Fruit fly (Drosophila melanogaster) whole organism, embryonic: ENCODE measurements around the gene CG5446.
A peak's percentile ranks its signal among the peaks of the same experiment; 100 is the strongest.

Experiments
- CG10209 ChIP-seq: fragments of 200-800 bp; sonication (Bioruptor generic); optimal IDR thresholded peaks from 3 replicates; lab custom pipeline; 2017; ENCODE audit warnings: missing biosample characterization, mild to moderate bottlenecking, missing genetic modification characterization, missing genetic modification reagents
- CG1024 ChIP-seq: fragments of 200-800 bp; sonication (Bioruptor generic); IDR thresholded peaks from 2 replicates; pipeline ENCODE4 v1.3.6; 2022; ENCODE audit warnings: missing biosample characterization, missing genetic modification characterization
- CG10431 ChIP-seq: fragments of 200-800 bp; sonication (Bioruptor generic); optimal IDR thresholded peaks from 3 replicates; lab custom pipeline; 2018; ENCODE audit warnings: missing biosample characterization, mild to moderate bottlenecking, missing genetic modification characterization
- CG10462 ChIP-seq: fragments of 200-800 bp; sonication (Bioruptor generic); optimal IDR thresholded peaks from 2 replicates; lab custom pipeline; 2016; ENCODE audit warnings: missing biosample characterization, missing genetic modification characterization
- CG11560 ChIP-seq: fragments of 200-800 bp; sonication (Bioruptor generic); IDR thresholded peaks from 3 replicates; pipeline ENCODE4 v1.3.6; 2022; ENCODE audit warnings: missing biosample characterization, missing genetic modification characterization
- CG11695 ChIP-seq: fragments of 200-800 bp; sonication (Bioruptor generic); IDR thresholded peaks from 3 replicates; pipeline ENCODE4 v1.3.6; 2022; ENCODE audit warnings: missing biosample characterization, missing genetic modification characterization
- CG13287 ChIP-seq: fragments of 200-800 bp; sonication (Bioruptor generic); IDR thresholded peaks from 2 replicates; pipeline ENCODE4 v1.3.6; 2022; ENCODE audit warnings: missing biosample characterization, missing genetic modification characterization; ENCODE audit not compliant: partially characterized antibody
- CG14441 ChIP-seq: fragments of 200-800 bp; sonication (Bioruptor generic); IDR thresholded peaks from 2 replicates; pipeline ENCODE4 v1.3.6; 2022; ENCODE audit warnings: missing biosample characterization, missing genetic modification characterization
- CG1602 ChIP-seq: fragments of 200-800 bp; sonication (Bioruptor generic); optimal IDR thresholded peaks from 3 replicates; lab custom pipeline; 2016; ENCODE audit warnings: missing biosample characterization, missing genetic modification characterization
- CG1603 ChIP-seq: fragments of 200-800 bp; sonication (Bioruptor generic); optimal IDR thresholded peaks from 2 replicates; lab custom pipeline; 2019; ENCODE audit warnings: missing biosample characterization, mild to moderate bottlenecking, missing genetic modification characterization, moderate library complexity
- CG1792 ChIP-seq: fragments of 200-800 bp; sonication (Bioruptor generic); optimal IDR thresholded peaks from 2 replicates; lab custom pipeline; 2016; ENCODE audit warnings: missing biosample characterization, missing genetic modification characterization
- CG2120 ChIP-seq: fragments of 200-800 bp; sonication (Bioruptor generic); optimal IDR thresholded peaks from 3 replicates; lab custom pipeline; 2016; ENCODE audit warnings: missing biosample characterization, missing genetic modification characterization
- CG2129 ChIP-seq: fragments of 200-800 bp; sonication (Bioruptor generic); IDR thresholded peaks from 2 replicates; pipeline ENCODE4 v1.3.6; 2022; ENCODE audit warnings: missing biosample characterization, missing genetic modification characterization; ENCODE audit not compliant: partially characterized antibody
- CG2889 ChIP-seq: fragments of 200-800 bp; sonication (Bioruptor generic); IDR thresholded peaks from 3 replicates; pipeline ENCODE4 v1.3.6; 2022; ENCODE audit warnings: missing biosample characterization, missing genetic modification characterization
- CG32532 ChIP-seq: fragments of 200-800 bp; sonication (Bioruptor generic); IDR thresholded peaks from 2 replicates; pipeline ENCODE4 v1.3.6; 2022; ENCODE audit warnings: missing biosample characterization, missing genetic modification characterization
- CG3726 ChIP-seq: fragments of 200-800 bp; sonication (Bioruptor generic); IDR thresholded peaks from 3 replicates; pipeline ENCODE4, ENCODE4 v1.3.6; 2022; ENCODE audit warnings: missing biosample characterization, missing genetic modification characterization
- CG4730 ChIP-seq: fragments of 200-800 bp; sonication (Bioruptor generic); IDR thresholded peaks from 2 replicates; pipeline ENCODE4 v1.3.6; 2022; ENCODE audit warnings: missing biosample characterization, missing genetic modification characterization
- CG5245 ChIP-seq: fragments of 200-800 bp; sonication (Bioruptor generic); optimal IDR thresholded peaks from 3 replicates; lab custom pipeline; 2016; ENCODE audit warnings: missing biosample characterization, missing genetic modification characterization
- CG6654 ChIP-seq: fragments of 200-800 bp; sonication (Bioruptor generic); optimal IDR thresholded peaks from 2 replicates; lab custom pipeline; 2017; ENCODE audit warnings: missing biosample characterization, mild to moderate bottlenecking, missing genetic modification characterization
- CG8765 ChIP-seq: fragments of 200-800 bp; sonication (Bioruptor generic); IDR thresholded peaks from 2 replicates; pipeline ENCODE4 v1.3.6; 2022; ENCODE audit warnings: missing biosample characterization, missing genetic modification characterization
- CG8944 ChIP-seq: fragments of 200-800 bp; sonication (Bioruptor generic); optimal IDR thresholded peaks from 3 replicates; lab custom pipeline; 2016; ENCODE audit warnings: missing biosample characterization, missing genetic modification characterization
- CG9797 ChIP-seq: fragments of 200-800 bp; sonication (Bioruptor generic); optimal IDR thresholded peaks from 3 replicates; lab custom pipeline; 2018; ENCODE audit warnings: missing biosample characterization, mild to moderate bottlenecking, missing genetic modification characterization
- CTCF ChIP-seq: fragments of 200-800 bp; sonication (Bioruptor generic); optimal IDR thresholded peaks from 2 replicates; lab custom pipeline; 2017; ENCODE audit warnings: missing biosample characterization, mild to moderate bottlenecking, missing genetic modification characterization, moderate library complexity
- Camta ChIP-seq: fragments of 200-800 bp; sonication (Bioruptor generic); optimal IDR thresholded peaks from 2 replicates; lab custom pipeline; 2016; ENCODE audit warnings: missing biosample characterization, missing genetic modification characterization
- D19A ChIP-seq: fragments of 200-800 bp; optimal IDR thresholded peaks from 3 replicates; lab custom pipeline; 2019; ENCODE audit warnings: missing biosample characterization, mild to moderate bottlenecking, missing genetic modification characterization, moderate library complexity
- Dbx ChIP-seq: fragments of 200-800 bp; sonication (Bioruptor generic); IDR thresholded peaks from 3 replicates; pipeline ENCODE4 v1.3.6; 2022; ENCODE audit warnings: missing biosample characterization, missing genetic modification characterization
- Eip74EF ChIP-seq, 2 experiments: fragments of 200-800 bp in 1 of 2; fragments of >200 bp in 1 of 2; sonication (Bioruptor generic) in 1 of 2; optimal IDR thresholded peaks; 2 replicates each; lab custom pipeline; 2017 to 2019; ENCODE audit warnings: missing biosample characterization in 2 of 2, missing genetic modification characterization in 2 of 2, mild to moderate bottlenecking in 1 of 2, moderate library complexity in 1 of 2
- Ets97D ChIP-seq: fragments of 200-800 bp; sonication (Bioruptor generic); optimal IDR thresholded peaks from 3 replicates; lab custom pipeline; 2016; ENCODE audit warnings: missing biosample characterization, missing genetic modification characterization
- Fer1 ChIP-seq: fragments of 200-800 bp; sonication (Bioruptor generic); optimal IDR thresholded peaks from 2 replicates; lab custom pipeline; 2017; ENCODE audit warnings: missing biosample characterization, mild to moderate bottlenecking, missing genetic modification characterization
- Fer2 ChIP-seq: fragments of 200-800 bp; sonication (Bioruptor generic); optimal IDR thresholded peaks from 2 replicates; lab custom pipeline; 2018; ENCODE audit warnings: missing biosample characterization, mild to moderate bottlenecking, missing genetic modification characterization, moderate library complexity
- Vsx1 ChIP-seq: fragments of 200-800 bp; sonication (Bioruptor generic); optimal IDR thresholded peaks from 2 replicates; lab custom pipeline; 2017; ENCODE audit warnings: missing biosample characterization, mild to moderate bottlenecking, missing genetic modification characterization, missing genetic modification reagents
- amos ChIP-seq: fragments of 200-800 bp; sonication (Bioruptor generic); IDR thresholded peaks from 2 replicates; pipeline ENCODE4 v1.3.6; 2022; ENCODE audit warnings: missing biosample characterization, missing genetic modification characterization; ENCODE audit not compliant: partially characterized antibody
- caup ChIP-seq: fragments of 200-800 bp; sonication (Bioruptor generic); optimal IDR thresholded peaks from 3 replicates; lab custom pipeline; 2017; ENCODE audit warnings: missing biosample characterization, mild to moderate bottlenecking, missing genetic modification characterization, moderate library complexity; ENCODE audit not compliant: severe bottlenecking
- corto ChIP-seq: fragments of 200-800 bp; sonication (Bioruptor generic); optimal IDR thresholded peaks from 2 replicates; lab custom pipeline; 2016; ENCODE audit warnings: missing biosample characterization, mild to moderate bottlenecking, missing genetic modification characterization, moderate library complexity
- crc ChIP-seq: fragments of 200-800 bp; sonication (Bioruptor generic); optimal IDR thresholded peaks from 2 replicates; lab custom pipeline; 2016; ENCODE audit warnings: missing biosample characterization, missing genetic modification characterization
- fd96Cb ChIP-seq: fragments of 200-800 bp; sonication (Bioruptor generic); optimal IDR thresholded peaks from 2 replicates; lab custom pipeline; 2018; ENCODE audit warnings: missing biosample characterization, mild to moderate bottlenecking, missing genetic modification characterization, moderate library complexity
- gem ChIP-seq: fragments of 200-800 bp; sonication (Bioruptor generic); optimal IDR thresholded peaks from 2 replicates; lab custom pipeline; 2019; ENCODE audit warnings: missing biosample characterization, mild to moderate bottlenecking, missing genetic modification characterization, moderate library complexity
- gro ChIP-seq: fragments of 200-800 bp; sonication (Bioruptor generic); optimal IDR thresholded peaks from 2 replicates; lab custom pipeline; 2016; ENCODE audit warnings: missing biosample characterization, missing genetic modification characterization
- luna ChIP-seq: fragments of 200-800 bp; sonication (Bioruptor generic); optimal IDR thresholded peaks from 2 replicates; lab custom pipeline; 2016; ENCODE audit warnings: missing biosample characterization, missing genetic modification characterization
- pnt ChIP-seq: fragments of 200-800 bp; sonication (Bioruptor generic); optimal IDR thresholded peaks from 3 replicates; lab custom pipeline; 2016; ENCODE audit warnings: missing biosample characterization, missing genetic modification characterization
- psq ChIP-seq: fragments of 200-800 bp; sonication (Bioruptor generic); optimal IDR thresholded peaks from 2 replicates; lab custom pipeline; 2017; ENCODE audit warnings: missing biosample characterization, missing genetic modification characterization
- ranshi ChIP-seq: fragments of 200-800 bp; sonication (Bioruptor generic); IDR thresholded peaks from 2 replicates; pipeline ENCODE4 v1.3.6; 2022; ENCODE audit warnings: missing biosample characterization, missing genetic modification characterization
- salm ChIP-seq: fragments of 200-800 bp; sonication (Bioruptor generic); optimal IDR thresholded peaks from 2 replicates; lab custom pipeline; 2018; ENCODE audit warnings: missing biosample characterization, mild to moderate bottlenecking, missing genetic modification characterization
- sens-2 ChIP-seq: fragments of 200-800 bp; sonication (Bioruptor generic); IDR thresholded peaks from 2 replicates; pipeline ENCODE4 v1.3.6; 2022; ENCODE audit warnings: missing biosample characterization, missing genetic modification characterization
- slbo ChIP-seq: fragments of 200-800 bp; sonication (Bioruptor generic); IDR thresholded peaks from 2 replicates; pipeline ENCODE4 v1.3.6; 2022; ENCODE audit warnings: missing biosample characterization, missing genetic modification characterization
- tna ChIP-seq: fragments of 200-800 bp; sonication (Bioruptor generic); IDR thresholded peaks from 2 replicates; pipeline ENCODE4 v1.3.6; 2022; ENCODE audit warnings: missing biosample characterization, missing genetic modification characterization; ENCODE audit not compliant: partially characterized antibody
- wek ChIP-seq: fragments of 200-800 bp; sonication (Bioruptor generic); optimal IDR thresholded peaks from 3 replicates; lab custom pipeline; 2018; ENCODE audit warnings: missing biosample characterization, mild to moderate bottlenecking, missing genetic modification characterization, moderate library complexity
- yki ChIP-seq: fragments of >200 bp; optimal IDR thresholded peaks from 3 replicates; lab custom pipeline; 2018
- zf30C ChIP-seq: fragments of 200-800 bp; sonication (Bioruptor generic); optimal IDR thresholded peaks from 3 replicates; lab custom pipeline; 2018; ENCODE audit warnings: missing biosample characterization, mild to moderate bottlenecking, missing genetic modification characterization

The CG5446 gene

dm6 chr2L:12460767-12461739 is 33.5 kb upstream of the CG5446 start (continued):
- peak; percentile 69 for TF ChIP-seq Vsx1
- TF ChIP-seq ranshi (GFP tag; lab: Robert Waterston, UW), result peak; percentile 46; the same call in 1 of the 2 replicates
- no peak for TF ChIP-seq CG2129
- TF ChIP-seq CG9797 (GFP tag; lab: Kevin White, UChicago), result no peak
- peak; percentile 91 for TF ChIP-seq Fer1
- TF ChIP-seq CG10431 (GFP tag; lab: Kevin White, UChicago), result peak; percentile 61
- TF ChIP-seq wek (GFP tag; lab: Kevin White, UChicago), result peak; percentile 86
- TF ChIP-seq fd96Cb (tag; lab: Kevin White, UChicago), result no peak
- no peak for TF ChIP-seq luna (GFP tag; lab: Kevin White, UChicago)
- TF ChIP-seq CG11695 (GFP tag; lab: Robert Waterston, UW), result peak; percentile 46; the same call in 1 of the 3 replicates
- peak; percentile 72; the same call in 1 of the 3 replicates for TF ChIP-seq Dbx (GFP tag; lab: Robert Waterston, UW)
- peak; percentile 79 for TF ChIP-seq D19A (tag; lab: Kevin White, UChicago)
- TF ChIP-seq CG32532 (GFP tag; lab: Robert Waterston, UW), result peak; percentile 79
- 0 out of 2 replicates have a peak, but pooled peaks have one; percentile 13 for TF ChIP-seq slbo (GFP tag; lab: Robert Waterston, UW)
- TF ChIP-seq CG1024 (GFP tag; lab: Robert Waterston, UW), result peak; percentile 38; the same call in 1 of the 2 replicates
- no peak for TF ChIP-seq CG8944 (GFP tag; lab: Kevin White, UChicago)
- TF ChIP-seq caup (GFP tag; lab: Kevin White, UChicago), result peak; percentile 85
- no peak for TF ChIP-seq psq (GFP tag; lab: Kevin White, UChicago)
- peak in 1 of 2 experiments; percentile 59 for TF ChIP-seq Eip74EF (GFP tag; optimal IDR thresholded peaks at IDR 0.05; lab: Kevin White, UChicago)
- no peak for TF ChIP-seq sens-2 (GFP tag; lab: Robert Waterston, UW)
- TF ChIP-seq Fer2 (tag; lab: Kevin White, UChicago), result peak; percentile 51
- TF ChIP-seq CG11560 (tag; lab: Robert Waterston, UW), result no peak
- peak; percentile 25 for TF ChIP-seq CG10462 (GFP tag; lab: Kevin White, UChicago)
- TF ChIP-seq corto (GFP tag; lab: Kevin White, UChicago), result peak; percentile 61
- TF ChIP-seq Ets97D, result no peak
- no peak for TF ChIP-seq CG8765
- peak; percentile 46 for TF ChIP-seq gem (tag; lab: Kevin White, UChicago)
- no peak; the same call in 1 of the 2 replicates for TF ChIP-seq amos (GFP tag; lab: Robert Waterston, UW)
- TF ChIP-seq CG13287 (GFP tag; lab: Robert Waterston, UW), result peak; percentile 39; the same call in 1 of the 2 replicates
- TF ChIP-seq CG5245 (GFP tag; lab: Kevin White, UChicago), result no peak
- no peak for TF ChIP-seq CG3726 (GFP tag; lab: Robert Waterston, UW)
- peak; percentile 47 for TF ChIP-seq gro (GFP tag; lab: Kevin White, UChicago)
- TF ChIP-seq CG1792 (GFP tag; lab: Kevin White, UChicago), result no peak
- TF ChIP-seq CG2889 (GFP tag; lab: Robert Waterston, UW), result no peak
- TF ChIP-seq tna, result no peak
- peak; percentile 63 for TF ChIP-seq CG10209 (GFP tag; lab: Kevin White, UChicago)
- TF ChIP-seq CG1602 (GFP tag; lab: Kevin White, UChicago), result no peak
- 0 out of 2 replicates have a peak, but pooled peaks have one; percentile 17 for TF ChIP-seq CG14441 (GFP tag; lab: Robert Waterston, UW)
- no peak for TF ChIP-seq crc
- peak; percentile 99 for TF ChIP-seq yki (lab: Kevin White, UChicago)
- peak; percentile 49 for TF ChIP-seq zf30C (GFP tag; lab: Kevin White, UChicago)
- TF ChIP-seq Camta (GFP tag; lab: Kevin White, UChicago), result no peak
- no peak for TF ChIP-seq CG6654 (GFP tag; lab: Kevin White, UChicago)
- peak; percentile 1 for TF ChIP-seq pnt (GFP tag; lab: Kevin White, UChicago)
- TF ChIP-seq CG2120 (GFP tag; lab: Kevin White, UChicago), result peak; percentile 58
- peak; percentile 26 for TF ChIP-seq CG1603 (tag; lab: Kevin White, UChicago)
- no peak for TF ChIP-seq CTCF (GFP tag; lab: Kevin White, UChicago)
- no peak for TF ChIP-seq CG4730 (GFP tag; lab: Robert Waterston, UW)
- peak; percentile 60 for TF ChIP-seq salm (tag; lab: Kevin White, UChicago)
